Worm (Caenorhabditis elegans) whole organism, young adult: Measurements from ENCODE around the gene M01E10.3.

Experiments used
- F22D6.2 ChIP-seq: sonication (generic microtip); optimal IDR thresholded peaks from 2 replicates; lab custom pipeline; 2016; ENCODE audit warnings: mild to moderate bottlenecking, missing genetic modification characterization, missing compliant biosample characterization
- F57A8.1 ChIP-seq: fragments of 200-800 bp; sonication (Bioruptor generic); optimal IDR thresholded peaks from 2 replicates; lab custom pipeline; 2018; ENCODE audit warnings: mild to moderate bottlenecking, missing genetic modification characterization, moderate library complexity, missing compliant biosample characterization
- K12H6.12 ChIP-seq: fragments of 200-800 bp; sonication (Bioruptor generic); optimal IDR thresholded peaks from 2 replicates; lab custom pipeline; 2018; ENCODE audit warnings: mild to moderate bottlenecking, missing genetic modification characterization, missing compliant biosample characterization
- Y56A3A.18 ChIP-seq: fragments of 200-800 bp; sonication (Bioruptor generic); IDR thresholded peaks from 2 replicates; pipeline ENCODE4 v1.3.6; 2022; ENCODE audit warnings: missing genetic modification reagents, missing genetic modification characterization, missing compliant biosample characterization
- dox-1 ChIP-seq: fragments of 200-800 bp; sonication (Bioruptor generic); IDR thresholded peaks from 2 replicates; pipeline ENCODE4 v1.3.6; 2022; ENCODE audit warnings: missing genetic modification reagents, missing genetic modification characterization, missing compliant biosample characterization
- dpl-1 ChIP-seq: fragments of 150-350 bp; optimal IDR thresholded peaks from 2 replicates; lab custom pipeline; 2014; ENCODE audit warnings: missing biosample characterization, missing genetic modification reagents, missing genetic modification characterization
- efl-1 ChIP-seq: fragments of 150-350 bp; optimal IDR thresholded peaks from 2 replicates; lab custom pipeline; 2014; ENCODE audit warnings: missing biosample characterization, missing genetic modification reagents, missing genetic modification characterization
- nfya-1 ChIP-seq: sonication (generic microtip); optimal IDR thresholded peaks from 2 replicates; lab custom pipeline; 2017; ENCODE audit warnings: antibody characterized with exemption, missing compliant biosample characterization, missing genetic modification characterization, borderline replicate concordance; ENCODE audit not compliant: insufficient read depth
- nfya-2 ChIP-seq: fragments of 200-800 bp; sonication (Bioruptor generic); IDR thresholded peaks from 2 replicates; pipeline ENCODE4 v1.3.6; 2022; ENCODE audit warnings: missing genetic modification reagents, missing genetic modification characterization, missing compliant biosample characterization

ce11 chrIII:2054084-2054483 lies at the start of gene M01E10.3:
- TF ChIP-seq K12H6.12 (no peak), Y56A3A.18 (GFP tag; lab: Robert Waterston, UW) (no peak), dox-1 (GFP tag; lab: Robert Waterston, UW) (no peak), nfya-1 (tag; lab: Kevin White, UChicago) (no peak), efl-1 (GFP tag; lab: Kevin White, UChicago) (no peak), F57A8.1 (no peak), nfya-2 (GFP tag; lab: Robert Waterston, UW) (no peak), dpl-1 (GFP tag; lab: Kevin White, UChicago) (no peak), F22D6.2 (tag; lab: Kevin White, UChicago) (no peak)
